Fruit fly (Drosophila melanogaster): ENCODE results near the gene Npc2h.

Npc2h gene

dm6 chr3R:30772779-30773546, 26.9 kb upstream of the Npc2h start (continued):
- peak; percentile 68 for TF ChIP-seq CG1832 (GFP tag; optimal IDR thresholded peaks at IDR 0.05)
- no peak for TF ChIP-seq Xbp1 (GFP tag; optimal IDR thresholded peaks at IDR 0.05)
- TF ChIP-seq Trl (optimal IDR thresholded peaks at IDR 0.05), result peak; percentile 8 to 9
- no peak for TF ChIP-seq Trl (GFP tag; optimal IDR thresholded peaks at IDR 0.05)
- TF ChIP-seq cg (GFP tag; optimal IDR thresholded peaks at IDR 0.05), result peak; percentile 41
- TF ChIP-seq prd (optimal IDR thresholded peaks at IDR 0.05), result no peak
- no peak for TF ChIP-seq prd (GFP tag; IDR thresholded peaks at IDR 0.05)
- TF ChIP-seq row (GFP tag; IDR thresholded peaks at IDR 0.05), result 0 out of 3 replicates have a peak, but pooled peaks have one; percentile 24
- no peak for TF ChIP-seq salm (tag; optimal IDR thresholded peaks at IDR 0.05)
- peak; percentile 18 for TF ChIP-seq gem (tag; optimal IDR thresholded peaks at IDR 0.05)
- TF ChIP-seq bigmax (GFP tag; optimal IDR thresholded peaks at IDR 0.05), result no peak
- TF ChIP-seq fd96Cb (tag; optimal IDR thresholded peaks at IDR 0.05), result peak; percentile 0
- TF ChIP-seq CG43689 (GFP tag; IDR thresholded peaks at IDR 0.05), result no peak
- TF ChIP-seq Rx (GFP tag; IDR thresholded peaks at IDR 0.05), result no peak
- TF ChIP-seq bsh (GFP tag; optimal IDR thresholded peaks at IDR 0.05), result peak in 1 of 2 experiments; percentile 43
- TF ChIP-seq Fer3 (tag; optimal IDR thresholded peaks at IDR 0.05), result no peak
- TF ChIP-seq CG2199 (GFP tag; IDR thresholded peaks at IDR 0.05), result 0 out of 3 replicates have a peak, but pooled peaks have one; percentile 35
- peak; percentile 26; the same call in 1 of the 2 replicates for TF ChIP-seq slbo (GFP tag; IDR thresholded peaks at IDR 0.05)

dm6 chr3R:30770709-30771108, 24.6 kb upstream of the Npc2h start:
- TF ChIP-seq CG31441 (GFP tag; IDR thresholded peaks at IDR 0.05) (no peak), CTCF (GFP tag; optimal IDR thresholded peaks at IDR 0.05) (peak; percentile 81), Dll (GFP tag; IDR thresholded peaks at IDR 0.05; ENCODE audit: partially characterized antibody) (no peak), lola (GFP tag; optimal IDR thresholded peaks at IDR 0.05) (no peak), Scr (GFP tag; IDR thresholded peaks at IDR 0.05; ENCODE audit: partially characterized antibody) (no peak), nom (GFP tag; optimal IDR thresholded peaks at IDR 0.05) (no peak)

DNA sequence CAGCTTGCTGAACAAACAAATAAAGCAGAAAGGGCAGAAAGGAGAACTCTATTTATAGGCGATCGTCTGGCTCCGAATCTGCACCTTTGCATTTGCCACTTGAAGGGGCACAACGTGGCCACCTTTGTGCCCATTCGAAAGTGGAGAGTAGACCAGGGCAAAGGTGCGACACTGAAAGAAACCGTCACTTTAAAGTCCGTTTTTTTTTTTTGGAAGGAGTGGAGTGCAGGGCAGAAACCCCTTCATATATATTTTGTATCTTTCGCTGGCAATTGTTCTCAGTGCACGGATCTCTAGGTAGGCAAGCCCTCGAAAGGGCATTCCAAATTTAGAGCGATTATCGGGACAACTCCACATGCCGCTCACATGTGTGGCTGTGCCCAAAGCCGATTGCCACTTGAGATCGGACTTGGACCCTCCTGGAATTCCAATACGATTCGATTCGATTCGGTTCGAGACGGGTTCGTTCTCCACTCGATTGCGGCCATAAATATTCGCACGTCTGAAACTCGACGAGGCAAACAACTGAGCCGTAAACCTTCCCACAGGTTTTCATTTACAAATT, 24.1 kb upstream of the Npc2h start:
- peak; percentile 5 for TF ChIP-seq Six4 (GFP tag; optimal IDR thresholded peaks at IDR 0.05)
- TF ChIP-seq pros (GFP tag; optimal IDR thresholded peaks at IDR 0.05), result peak; percentile 10
- TF ChIP-seq CG6654 (GFP tag; optimal IDR thresholded peaks at IDR 0.05), result no peak
- TF ChIP-seq zfh1 (GFP tag; IDR thresholded peaks at IDR 0.05), result peak; percentile 35; the same call in 1 of the 3 replicates
- TF ChIP-seq ems (GFP tag; optimal IDR thresholded peaks at IDR 0.05), result no peak
- TF ChIP-seq dm (GFP tag; optimal IDR thresholded peaks at IDR 0.05), result peak; percentile 27
- peak; percentile 28 for TF ChIP-seq Ets65A (GFP tag)
- no peak for TF ChIP-seq CG6854 (GFP tag; optimal IDR thresholded peaks at IDR 0.05)
- peak in 1 of 2 experiments; percentile 52 for TF ChIP-seq insv (GFP tag; optimal IDR thresholded peaks at IDR 0.05)
- TF ChIP-seq CG11247 (GFP tag; IDR thresholded peaks at IDR 0.05), result no peak
- no peak for TF ChIP-seq CG15073 (GFP tag; optimal IDR thresholded peaks at IDR 0.05)
- TF ChIP-seq CG10959 (GFP tag; IDR thresholded peaks at IDR 0.05), result 0 out of 2 replicates have a peak, but pooled peaks have one; percentile 20
- TF ChIP-seq bsh (GFP tag; optimal IDR thresholded peaks at IDR 0.05), result peak in 1 of 2 experiments; percentile 26
- TF ChIP-seq CG17829 (tag; optimal IDR thresholded peaks at IDR 0.05), result peak; percentile 2
- TF ChIP-seq ci (GFP tag; IDR thresholded peaks at IDR 0.05), result 0 out of 3 replicates have a peak, but pooled peaks have one; percentile 34
- TF ChIP-seq CG17912 (GFP tag; optimal IDR thresholded peaks at IDR 0.05), result no peak
- TF ChIP-seq row (GFP tag; IDR thresholded peaks at IDR 0.05), result peak; percentile 50; the same call in 1 of the 3 replicates
- peak; percentile 31 for TF ChIP-seq chn (GFP tag; optimal IDR thresholded peaks at IDR 0.05)
- peak; percentile 42; the same call in 1 of the 2 replicates for TF ChIP-seq ara (GFP tag; IDR thresholded peaks at IDR 0.05)
- TF ChIP-seq Atf-2 (GFP tag; optimal IDR thresholded peaks at IDR 0.05), result peak; percentile 15
- TF ChIP-seq CG10979 (tag; optimal IDR thresholded peaks at IDR 0.05), result peak; percentile 27
- TF ChIP-seq sisA (GFP tag; IDR thresholded peaks at IDR 0.05), result no peak
- no peak for TF ChIP-seq prd (optimal IDR thresholded peaks at IDR 0.05)
- TF ChIP-seq prd (GFP tag; IDR thresholded peaks at IDR 0.05), result peak; percentile 48; the same call in 2 of the 3 replicates
- TF ChIP-seq CG15696 (tag; optimal IDR thresholded peaks at IDR 0.05), result peak; percentile 68
- TF ChIP-seq dmrt11E (tag; optimal IDR thresholded peaks at IDR 0.05), result peak; percentile 55
- TF ChIP-seq CG4404 (GFP tag; IDR thresholded peaks at IDR 0.05), result peak; percentile 49

Data from whole organism, embryonic.